Worm (Caenorhabditis elegans): ENCODE data around the gene C14C10.5.

- TF ChIP-seq nhr-21 (tag; optimal IDR thresholded peaks at IDR 0.05) (no peak), fos-1 (tag; optimal IDR thresholded peaks at IDR 0.05) (no peak), nhr-237 (tag; optimal IDR thresholded peaks at IDR 0.05) (no peak), lsy-2 (tag; optimal IDR thresholded peaks at IDR 0.05) (no peak), lin-39 (tag; optimal IDR thresholded peaks at IDR 0.05) (no peak), gmeb-1 (tag; optimal IDR thresholded peaks at IDR 0.05) (no peak), lin-13 (GFP tag; optimal IDR thresholded peaks at IDR 0.05) (no peak), zag-1 (tag; optimal IDR thresholded peaks at IDR 0.05) (no peak), nhr-12 (tag; optimal IDR thresholded peaks at IDR 0.05) (no peak), nhr-6 (tag; optimal IDR thresholded peaks at IDR 0.05) (no peak)
Measured at ce11 chrV:12601835-12602234, 1.8 kb downstream of the C14C10.5 start.

Data from whole organism, L2 larva.